Worm (Caenorhabditis elegans) whole organism, L4/young adult: ENCODE results near the gene cmd-1.

ENCODE experiments used
- W03F9.2 ChIP-seq: fragments of 150-350 bp; optimal IDR thresholded peaks from 2 replicates; lab custom pipeline; 2014; ENCODE audit warnings: missing biosample characterization, missing genetic modification characterization
- dao-5 ChIP-seq: sonication (generic microtip); optimal IDR thresholded peaks from 2 replicates; lab custom pipeline; 2016; ENCODE audit warnings: missing genotype, missing genetic modification characterization, moderate library complexity, missing compliant biosample characterization
- him-1 ChIP-seq: sonication (generic microtip); optimal IDR thresholded peaks from 2 replicates; lab custom pipeline; 2016; ENCODE audit warnings: missing genotype, missing genetic modification reagents, missing genetic modification characterization, missing compliant biosample characterization

- TF ChIP-seq W03F9.2 (no peak), dao-5 (no peak), him-1 (no peak)
These were observed 24.0 kb upstream of the cmd-1 start, which contains the start of gene W07B8.4 for ce11 chrV:1131880-1132623.
